Worm (Caenorhabditis elegans) whole organism, L4/young adult: ENCODE data around the gene pkn-1.

Experiments
- W03F9.2 ChIP-seq: fragments of 150-350 bp; optimal IDR thresholded peaks from 2 replicates; lab custom pipeline; 2014; ENCODE audit warnings: missing biosample characterization, missing genetic modification characterization
- him-1 ChIP-seq: sonication (generic microtip); optimal IDR thresholded peaks from 2 replicates; lab custom pipeline; 2016; ENCODE audit warnings: missing genotype, missing genetic modification reagents, missing genetic modification characterization, missing compliant biosample characterization

ce11 chrX:10435492-10435939, 38.5 kb downstream of the pkn-1 start:
- TF ChIP-seq him-1 (tag; lab: Kevin White, UChicago): peak; percentile 64
- no peak for TF ChIP-seq W03F9.2 (tag; lab: Kevin White, UChicago)
